Fruit fly (Drosophila melanogaster): ENCODE results near the gene CG44038.

DNA sequence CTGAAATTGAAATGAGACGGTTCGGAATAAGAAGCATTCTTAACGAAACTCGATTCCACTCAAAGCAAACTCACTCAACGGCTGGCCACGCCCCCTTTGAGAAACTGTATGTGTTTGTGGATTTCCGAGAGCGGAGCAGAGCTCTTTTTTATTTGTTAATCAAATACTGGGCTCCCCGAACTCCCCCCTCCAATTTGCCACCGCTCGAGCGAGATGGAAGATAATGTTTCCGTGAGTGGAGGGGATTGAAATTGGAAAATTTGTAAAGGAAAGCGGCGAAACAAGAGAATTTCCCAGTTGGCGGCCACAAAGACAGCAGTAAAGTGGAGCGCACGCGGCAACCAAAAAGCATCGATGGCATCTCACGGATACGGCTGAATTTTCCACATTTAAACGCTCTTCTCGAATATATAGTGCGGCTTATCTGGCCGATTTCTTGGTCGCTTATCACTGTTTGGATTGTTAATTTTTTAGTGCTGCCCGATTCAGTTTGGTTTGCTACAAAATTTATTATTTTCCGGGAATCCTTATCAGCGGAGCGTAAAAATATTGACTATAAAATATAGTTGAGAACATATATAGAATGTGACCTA lies 16.2 kb upstream of the CG44038 start:
- TF ChIP-seq CG8478 (optimal IDR thresholded peaks at IDR 0.05) (no peak), ttk (GFP tag; IDR thresholded peaks at IDR 0.05) (no peak), Blimp-1 (GFP tag; optimal IDR thresholded peaks at IDR 0.05) (no peak), pan (optimal IDR thresholded peaks at IDR 0.05) (no peak), pan (GFP tag; optimal IDR thresholded peaks at IDR 0.05 in 1 of 2, IDR thresholded peaks at IDR 0.05 in 1 of 2) (no peak), CG12236 (GFP tag; optimal IDR thresholded peaks at IDR 0.05) (no peak), Xrp1 (GFP tag; IDR thresholded peaks at IDR 0.05) (no peak), Gsc (GFP tag; IDR thresholded peaks at IDR 0.05) (no peak), Sox100B (GFP tag; optimal IDR thresholded peaks at IDR 0.05) (no peak)

Data from whole organism, embryonic.